Fruit fly (Drosophila melanogaster) whole organism, embryonic: ENCODE measurements around the gene CG14085.

Experiments
- Ada2b ChIP-seq: fragments of 200-800 bp; sonication (Bioruptor generic); IDR thresholded peaks from 2 replicates; pipeline ENCODE4 v1.3.6; 2022; ENCODE audit warnings: missing biosample characterization, missing genetic modification characterization
- CG10959 ChIP-seq: fragments of 200-800 bp; sonication (Bioruptor generic); IDR thresholded peaks from 2 replicates; pipeline ENCODE4 v1.3.6; 2022; ENCODE audit warnings: missing biosample characterization, missing genetic modification characterization
- CG10979 ChIP-seq: fragments of 200-800 bp; sonication (Bioruptor generic); optimal IDR thresholded peaks from 2 replicates; lab custom pipeline; 2018; ENCODE audit warnings: missing biosample characterization, mild to moderate bottlenecking, missing genetic modification characterization, moderate library complexity
- CG12744 ChIP-seq: fragments of 200-800 bp; sonication (Bioruptor generic); optimal IDR thresholded peaks from 2 replicates; lab custom pipeline; 2016; ENCODE audit warnings: missing biosample characterization, missing genetic modification characterization
- CG13296 ChIP-seq: fragments of 200-800 bp; sonication (Bioruptor generic); optimal IDR thresholded peaks from 3 replicates; lab custom pipeline; 2018; ENCODE audit warnings: missing biosample characterization, mild to moderate bottlenecking, missing genetic modification characterization
- CG14667 ChIP-seq: fragments of 200-800 bp; sonication (Bioruptor generic); IDR thresholded peaks from 2 replicates; pipeline ENCODE4 v1.3.6; 2022; ENCODE audit warnings: missing biosample characterization, missing genetic modification characterization
- CG15601 ChIP-seq: fragments of 200-800 bp; sonication (Bioruptor generic); optimal IDR thresholded peaks from 3 replicates; lab custom pipeline; 2019; ENCODE audit warnings: missing biosample characterization, mild to moderate bottlenecking, missing genetic modification characterization, moderate library complexity
- CG17912 ChIP-seq: fragments of 200-800 bp; sonication (Bioruptor generic); optimal IDR thresholded peaks from 2 replicates; lab custom pipeline; 2018; ENCODE audit warnings: missing biosample characterization, mild to moderate bottlenecking, missing genetic modification characterization
- CG18262 ChIP-seq: fragments of 200-800 bp; optimal IDR thresholded peaks from 3 replicates; lab custom pipeline; 2019; ENCODE audit warnings: missing biosample characterization, mild to moderate bottlenecking, missing genetic modification characterization, moderate library complexity
- CG3407 ChIP-seq: fragments of 200-800 bp; sonication (Bioruptor generic); optimal IDR thresholded peaks from 2 replicates; lab custom pipeline; 2018; ENCODE audit warnings: missing biosample characterization, mild to moderate bottlenecking, missing genetic modification characterization
- CG3726 ChIP-seq: fragments of 200-800 bp; sonication (Bioruptor generic); IDR thresholded peaks from 3 replicates; pipeline ENCODE4, ENCODE4 v1.3.6; 2022; ENCODE audit warnings: missing biosample characterization, missing genetic modification characterization
- CG43689 ChIP-seq: fragments of 200-800 bp; sonication (Bioruptor generic); IDR thresholded peaks from 2 replicates; pipeline ENCODE4 v1.3.6; 2022; ENCODE audit warnings: missing biosample characterization, missing genetic modification characterization
- CG6654 ChIP-seq: fragments of 200-800 bp; sonication (Bioruptor generic); optimal IDR thresholded peaks from 2 replicates; lab custom pipeline; 2017; ENCODE audit warnings: missing biosample characterization, mild to moderate bottlenecking, missing genetic modification characterization
- CG7928 ChIP-seq: fragments of 200-800 bp; sonication (Bioruptor generic); optimal IDR thresholded peaks from 2 replicates; lab custom pipeline; 2017; ENCODE audit warnings: missing biosample characterization, mild to moderate bottlenecking, missing genetic modification characterization
- CG8089 ChIP-seq: fragments of 200-800 bp; sonication (Bioruptor generic); optimal IDR thresholded peaks from 3 replicates; lab custom pipeline; 2016; ENCODE audit warnings: missing biosample characterization, missing genetic modification characterization
- CG8924 ChIP-seq: fragments of 200-800 bp; optimal IDR thresholded peaks from 3 replicates; lab custom pipeline; 2019; ENCODE audit warnings: missing biosample characterization, mild to moderate bottlenecking, missing genetic modification characterization, moderate library complexity
- CkIIα-i1 ChIP-seq: fragments of 200-800 bp; sonication (Bioruptor generic); IDR thresholded peaks from 2 replicates; pipeline ENCODE4 v1.3.6; 2022; ENCODE audit warnings: missing biosample characterization, missing genetic modification characterization
- Doc2 ChIP-seq: fragments of 200-800 bp; sonication (Bioruptor generic); IDR thresholded peaks from 2 replicates; pipeline ENCODE4 v1.3.6; 2022; ENCODE audit warnings: missing biosample characterization, missing genetic modification characterization
- ERR ChIP-seq: fragments of 200-800 bp; sonication (Bioruptor generic); optimal IDR thresholded peaks from 2 replicates; lab custom pipeline; 2016; ENCODE audit warnings: missing biosample characterization, missing genetic modification characterization
- Elba2 ChIP-seq: fragments of 200-800 bp; sonication (Bioruptor generic); optimal IDR thresholded peaks from 3 replicates; lab custom pipeline; 2016; ENCODE audit warnings: missing biosample characterization, missing genetic modification characterization
- H15 ChIP-seq: fragments of 200-800 bp; sonication (Bioruptor generic); IDR thresholded peaks from 3 replicates; pipeline ENCODE4 v1.3.6; 2022; ENCODE audit warnings: missing biosample characterization, missing genetic modification characterization
- Hmr ChIP-seq: fragments of 200-800 bp; sonication (Bioruptor generic); optimal IDR thresholded peaks from 3 replicates; lab custom pipeline; 2017; ENCODE audit warnings: mild to moderate bottlenecking, missing biosample characterization, missing genetic modification reagents, missing genetic modification characterization
- Med ChIP-seq: fragments of 200-800 bp; sonication (Bioruptor generic); peaks from one replicate; lab custom pipeline; 2016; ENCODE audit warnings: missing biosample characterization, missing genetic modification characterization, mild to moderate bottlenecking, inconsistent platforms, moderate library complexity
- PHDP ChIP-seq: fragments of 200-800 bp; sonication (Bioruptor generic); optimal IDR thresholded peaks from 3 replicates; lab custom pipeline; 2018; ENCODE audit warnings: missing biosample characterization, mild to moderate bottlenecking, missing genetic modification characterization, moderate library complexity
- Poxn ChIP-seq: fragments of 200-800 bp; sonication (Bioruptor generic); IDR thresholded peaks from 2 replicates; pipeline ENCODE4 v1.3.6; 2022; ENCODE audit warnings: missing biosample characterization, missing genetic modification characterization
- Rfx ChIP-seq: fragments of 200-800 bp; sonication (Bioruptor generic); IDR thresholded peaks from 2 replicates; pipeline ENCODE4 v1.3.6; 2022; ENCODE audit warnings: missing biosample characterization, missing genetic modification characterization
- Rx ChIP-seq: fragments of 200-800 bp; sonication (Bioruptor generic); IDR thresholded peaks from 2 replicates; pipeline ENCODE4 v1.3.6; 2022; ENCODE audit warnings: missing biosample characterization, missing genetic modification characterization
- YL-1 ChIP-seq: fragments of 200-800 bp; sonication (Bioruptor generic); optimal IDR thresholded peaks from 3 replicates; lab custom pipeline; 2017; ENCODE audit warnings: missing biosample characterization, mild to moderate bottlenecking, missing genetic modification characterization
- ase ChIP-seq: fragments of 200-800 bp; sonication (Bioruptor generic); IDR thresholded peaks from 3 replicates; pipeline ENCODE4 v1.3.6; 2022; ENCODE audit warnings: missing biosample characterization, missing genetic modification characterization
- btn ChIP-seq: fragments of 200-800 bp; sonication (Bioruptor generic); optimal IDR thresholded peaks from 2 replicates; lab custom pipeline; 2016; ENCODE audit warnings: missing biosample characterization, missing genetic modification characterization
- cas ChIP-seq: fragments of 200-800 bp; sonication (Bioruptor generic); IDR thresholded peaks from 2 replicates; pipeline ENCODE4 v1.3.6; 2022; ENCODE audit warnings: missing biosample characterization, missing genetic modification characterization
- cg ChIP-seq: fragments of 200-800 bp; sonication (Bioruptor generic); optimal IDR thresholded peaks from 3 replicates; lab custom pipeline; 2019; ENCODE audit warnings: missing biosample characterization, mild to moderate bottlenecking, missing genetic modification characterization, moderate library complexity
- crol ChIP-seq: fragments of 200-800 bp; sonication (Bioruptor generic); IDR thresholded peaks from 2 replicates; pipeline ENCODE4 v1.3.6; 2022; ENCODE audit warnings: missing biosample characterization, missing genetic modification characterization
- dmrt99B ChIP-seq: fragments of 200-800 bp; sonication (Bioruptor generic); optimal IDR thresholded peaks from 2 replicates; lab custom pipeline; 2018; ENCODE audit warnings: missing biosample characterization, mild to moderate bottlenecking, missing genetic modification characterization, moderate library complexity
- en ChIP-seq: fragments of 200-800 bp; sonication (Bioruptor generic); optimal IDR thresholded peaks from 2 replicates; lab custom pipeline; 2016; ENCODE audit warnings: missing biosample characterization, missing genetic modification characterization
- eve ChIP-seq, 2 experiments: fragments of >200 bp; optimal IDR thresholded peaks; 2 replicates each; lab custom pipeline; 2017; ENCODE audit warnings: missing biosample characterization in 2 of 2, missing genetic modification characterization in 2 of 2
- ewg ChIP-seq: fragments of 200-800 bp; sonication (Bioruptor generic); optimal IDR thresholded peaks from 3 replicates; lab custom pipeline; 2017; ENCODE audit warnings: mild to moderate bottlenecking, missing biosample characterization, missing genetic modification reagents, missing genetic modification characterization
- fd3F ChIP-seq: fragments of 200-800 bp; sonication (Bioruptor generic); optimal IDR thresholded peaks from 2 replicates; lab custom pipeline; 2018; ENCODE audit warnings: missing biosample characterization, mild to moderate bottlenecking, missing genetic modification characterization, moderate library complexity
- fd96Cb ChIP-seq: fragments of 200-800 bp; sonication (Bioruptor generic); optimal IDR thresholded peaks from 2 replicates; lab custom pipeline; 2018; ENCODE audit warnings: missing biosample characterization, mild to moderate bottlenecking, missing genetic modification characterization, moderate library complexity
- gcm2 ChIP-seq: fragments of 200-800 bp; sonication (Bioruptor generic); optimal IDR thresholded peaks from 2 replicates; lab custom pipeline; 2016; ENCODE audit warnings: missing biosample characterization, missing genetic modification characterization
- inv ChIP-seq: fragments of 200-800 bp; sonication (Bioruptor generic); IDR thresholded peaks from 2 replicates; pipeline ENCODE4 v1.3.6; 2022; ENCODE audit warnings: missing biosample characterization, missing genetic modification characterization; ENCODE audit not compliant: partially characterized antibody
- kni ChIP-seq: fragments of 200-800 bp; sonication (Bioruptor generic); optimal IDR thresholded peaks from 3 replicates; lab custom pipeline; 2017; ENCODE audit warnings: mild to moderate bottlenecking, missing biosample characterization, missing genetic modification reagents, missing genetic modification characterization
- luna ChIP-seq: fragments of 200-800 bp; sonication (Bioruptor generic); optimal IDR thresholded peaks from 2 replicates; lab custom pipeline; 2016; ENCODE audit warnings: missing biosample characterization, missing genetic modification characterization
- maf-S ChIP-seq: fragments of 200-800 bp; sonication (Bioruptor generic); optimal IDR thresholded peaks from 2 replicates; lab custom pipeline; 2016; ENCODE audit warnings: missing biosample characterization, missing genetic modification characterization
- nom ChIP-seq: fragments of 200-800 bp; sonication (Bioruptor generic); optimal IDR thresholded peaks from 2 replicates; lab custom pipeline; 2017; ENCODE audit warnings: missing biosample characterization, missing genetic modification characterization, mild to moderate bottlenecking, moderate library complexity, missing genetic modification reagents
- onecut ChIP-seq: fragments of 200-800 bp; sonication (Bioruptor generic); IDR thresholded peaks from 2 replicates; pipeline ENCODE4 v1.3.6; 2022; ENCODE audit warnings: missing biosample characterization, missing genetic modification characterization
- phol ChIP-seq: fragments of 200-800 bp; sonication (Bioruptor generic); optimal IDR thresholded peaks from 3 replicates; lab custom pipeline; 2018; ENCODE audit warnings: missing biosample characterization, mild to moderate bottlenecking, missing genetic modification characterization, moderate library complexity
- row ChIP-seq: fragments of 200-800 bp; sonication (Bioruptor generic); IDR thresholded peaks from 3 replicates; pipeline ENCODE4 v1.3.6; 2022; ENCODE audit warnings: missing biosample characterization, missing genetic modification characterization
- tap ChIP-seq: fragments of 200-800 bp; optimal IDR thresholded peaks from 3 replicates; lab custom pipeline; 2019; ENCODE audit warnings: missing biosample characterization, mild to moderate bottlenecking, missing genetic modification characterization, moderate library complexity
- usp ChIP-seq: fragments of >200 bp; optimal IDR thresholded peaks from 2 replicates; lab custom pipeline; 2017; ENCODE audit warnings: missing biosample characterization, missing genetic modification characterization
- z ChIP-seq: fragments of 200-800 bp; sonication (Bioruptor generic); IDR thresholded peaks from 3 replicates; pipeline ENCODE4 v1.3.6; 2022; ENCODE audit warnings: missing biosample characterization, missing genetic modification characterization

The CG14085 gene

DNA sequence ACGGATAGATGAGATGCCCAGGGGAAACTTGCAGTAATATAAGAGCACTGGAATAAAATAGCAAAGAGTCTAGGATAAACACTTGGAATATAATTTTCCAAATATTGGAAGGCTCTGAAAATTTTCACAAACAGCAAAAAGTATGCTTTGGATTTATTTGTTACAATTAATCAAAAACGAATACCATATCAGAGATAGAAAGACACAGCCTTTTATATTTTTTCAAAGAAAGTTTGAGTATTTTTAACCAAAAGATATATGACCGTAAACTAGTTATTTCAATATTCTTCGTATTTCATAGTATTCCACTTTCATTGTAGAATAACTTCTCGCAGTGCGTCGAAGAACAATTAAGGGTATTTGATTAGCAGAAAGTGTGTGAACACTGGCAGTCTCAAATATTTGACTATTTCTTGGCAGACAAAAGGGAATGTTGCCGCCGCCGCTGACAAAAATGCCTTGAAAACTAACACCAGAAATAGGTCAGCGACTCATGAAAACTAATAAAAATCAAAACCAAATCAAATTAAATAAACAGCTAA is 40.2 kb upstream of the CG14085 start:
- TF ChIP-seq ewg (GFP tag; lab: Kevin White, UChicago) (no peak), CG17912 (no peak), usp (GFP tag; lab: Kevin White, UChicago) (no peak), crol (no peak), CG13296 (GFP tag; lab: Kevin White, UChicago) (no peak), CG10979 (peak; percentile 26), Rfx (GFP tag; lab: Robert Waterston, UW) (no peak), Elba2 (GFP tag; lab: Kevin White, UChicago) (no peak), CG8924 (no peak), fd3F (GFP tag; lab: Kevin White, UChicago) (no peak), H15 (GFP tag; lab: Robert Waterston, UW) (no peak), eve (GFP tag; optimal IDR thresholded peaks at IDR 0.05; lab: Kevin White, UChicago) (peak in 1 of 2 experiments; percentile 14), gcm2 (GFP tag; lab: Kevin White, UChicago) (no peak), CG8089 (GFP tag; lab: Kevin White, UChicago) (no peak), cas (GFP tag; lab: Robert Waterston, UW) (no peak), inv (GFP tag; lab: Robert Waterston, UW) (no peak), Doc2 (no peak), CkIIα-i1 (no peak), Med (GFP tag; lab: Kevin White, UChicago) (no peak), CG15601 (peak; percentile 9), CG12744 (GFP tag; lab: Kevin White, UChicago) (no peak), onecut (no peak), YL-1 (no peak), CG14667 (GFP tag; lab: Robert Waterston, UW) (no peak), PHDP (tag; lab: Kevin White, UChicago) (no peak), Poxn (GFP tag; lab: Robert Waterston, UW) (no peak), ase (no peak), phol (tag; lab: Kevin White, UChicago) (peak; percentile 5), Hmr (GFP tag; lab: Kevin White, UChicago) (no peak), fd96Cb (tag; lab: Kevin White, UChicago) (peak; percentile 13), z (GFP tag; lab: Robert Waterston, UW) (no peak), btn (GFP tag; lab: Kevin White, UChicago) (no peak), CG6654 (GFP tag; lab: Kevin White, UChicago) (no peak), ERR (GFP tag; lab: Kevin White, UChicago) (no peak), Rx (no peak), Ada2b (GFP tag; lab: Robert Waterston, UW) (no peak), maf-S (no peak), dmrt99B (tag; lab: Kevin White, UChicago) (peak; percentile 30), kni (GFP tag; lab: Kevin White, UChicago) (no peak), CG3726 (no peak), CG43689 (no peak), CG18262 (tag; lab: Kevin White, UChicago) (peak; percentile 48), CG7928 (GFP tag; lab: Kevin White, UChicago) (no peak), tap (tag; lab: Kevin White, UChicago) (no peak), CG3407 (no peak), nom (no peak), row (GFP tag; lab: Robert Waterston, UW) (0 out of 3 replicates have a peak, but pooled peaks have one; percentile 24), en (GFP tag; lab: Kevin White, UChicago) (no peak), luna (GFP tag; lab: Kevin White, UChicago) (no peak), CG10959 (GFP tag; lab: Robert Waterston, UW) (no peak), cg (GFP tag; lab: Kevin White, UChicago) (no peak)
